Fruit fly (Drosophila melanogaster): ENCODE results near the gene tos.
A peak's percentile ranks its signal among the peaks of the same experiment; 100 is the strongest.

tos gene

DNA sequence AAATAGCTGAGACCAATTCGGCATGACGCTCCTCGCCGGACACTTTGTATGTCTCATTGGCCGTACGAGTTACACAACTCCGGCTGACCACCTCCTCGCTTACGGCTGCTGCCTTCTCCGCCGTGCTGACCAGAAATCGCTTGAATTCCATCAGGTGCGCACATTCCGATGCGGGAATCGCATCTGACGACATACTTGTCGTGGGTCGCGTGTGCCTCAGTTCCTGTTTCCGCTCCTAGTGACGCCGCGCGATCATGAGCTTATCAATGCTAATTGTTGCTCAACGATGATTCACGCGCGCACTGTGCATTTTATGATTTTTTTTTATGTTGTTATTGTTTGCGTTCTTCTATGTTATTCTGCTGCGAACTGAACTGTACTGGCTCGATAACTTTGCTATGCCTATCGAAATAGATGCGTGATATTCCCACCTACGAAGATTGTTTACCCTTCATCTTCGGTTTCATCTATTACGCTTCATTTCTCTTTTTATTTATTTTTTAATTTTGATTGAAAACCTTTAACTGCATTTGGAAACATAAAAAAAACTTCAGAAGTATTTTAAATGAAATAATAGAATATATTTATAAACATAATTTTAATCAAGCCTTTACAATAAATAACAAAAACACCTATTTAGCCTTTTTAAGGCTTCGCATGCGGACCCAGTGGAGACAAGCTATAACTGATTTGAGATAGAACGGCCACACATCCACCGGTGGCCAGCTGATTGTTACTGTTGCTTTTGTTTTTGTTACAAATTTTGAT, 21.0 kb upstream of the tos start, which contains the start of the genes CG10376 and CG10343 (continued):
- TF ChIP-seq abd-A (tag; optimal IDR thresholded peaks at IDR 0.05) (no peak), stwl (tag; optimal IDR thresholded peaks at IDR 0.05) (peak; percentile 68), Lpt (GFP tag; optimal IDR thresholded peaks at IDR 0.05) (no peak), CG14860 (GFP tag; IDR thresholded peaks at IDR 0.05; ENCODE audit: partially characterized antibody) (peak; percentile 58; the same call in 2 of the 3 replicates), dimm (GFP tag; IDR thresholded peaks at IDR 0.05) (0 out of 2 replicates have a peak, but pooled peaks have one; percentile 26), lbe (GFP tag; optimal IDR thresholded peaks at IDR 0.05) (peak; percentile 16), zfh2 (GFP tag; optimal IDR thresholded peaks at IDR 0.05) (peak; percentile 66), Adf1 (GFP tag; IDR thresholded peaks at IDR 0.05) (peak; percentile 66), CG11560 (tag; IDR thresholded peaks at IDR 0.05) (peak; percentile 82), Ets65A (GFP tag) (peak; percentile 98), CG4328 (GFP tag; optimal IDR thresholded peaks at IDR 0.05) (peak; percentile 78), croc (GFP tag; conservative IDR thresholded peaks at IDR 0.05) (peak; percentile 87), gt (GFP tag; IDR thresholded peaks at IDR 0.05) (peak; percentile 57; the same call in 1 of the 2 replicates), D19A (tag; optimal IDR thresholded peaks at IDR 0.05) (peak; percentile 99), GATAe (GFP tag; conservative IDR thresholded peaks at IDR 0.05) (peak; percentile 63), sr (GFP tag; IDR thresholded peaks at IDR 0.05) (no peak), Poxn (GFP tag; IDR thresholded peaks at IDR 0.05) (peak; percentile 48; the same call in 1 of the 2 replicates), usp (GFP tag; optimal IDR thresholded peaks at IDR 0.05) (no peak), Spps (tag; optimal IDR thresholded peaks at IDR 0.05) (peak; percentile 72), amos (GFP tag; IDR thresholded peaks at IDR 0.05; ENCODE audit: partially characterized antibody) (no peak), CG10147 (GFP tag; optimal IDR thresholded peaks at IDR 0.05) (peak; percentile 90), en (GFP tag; optimal IDR thresholded peaks at IDR 0.05) (no peak), CG11695 (GFP tag; IDR thresholded peaks at IDR 0.05) (peak; percentile 70; the same call in 1 of the 3 replicates), onecut (GFP tag; IDR thresholded peaks at IDR 0.05) (peak; percentile 52), vfl (GFP tag; optimal IDR thresholded peaks at IDR 0.05) (peak; percentile 70), E2f2 (GFP tag; IDR thresholded peaks at IDR 0.05) (peak; percentile 45; the same call in 1 of the 2 replicates), CG11247 (GFP tag; IDR thresholded peaks at IDR 0.05) (peak; percentile 79), Fer2 (tag; optimal IDR thresholded peaks at IDR 0.05) (peak; percentile 88), Rx (GFP tag; IDR thresholded peaks at IDR 0.05) (peak; percentile 59), prd (optimal IDR thresholded peaks at IDR 0.05) (no peak), prd (GFP tag; IDR thresholded peaks at IDR 0.05) (peak; percentile 93), tna (GFP tag; IDR thresholded peaks at IDR 0.05; ENCODE audit: partially characterized antibody) (peak; percentile 35), Dip3 (GFP tag; optimal IDR thresholded peaks at IDR 0.05) (peak; percentile 65), CG9437 (GFP tag; optimal IDR thresholded peaks at IDR 0.05) (peak; percentile 81), Atf6 (GFP tag; IDR thresholded peaks at IDR 0.05) (peak; percentile 80), CG17829 (tag; optimal IDR thresholded peaks at IDR 0.05) (peak; percentile 95), lov (optimal IDR thresholded peaks at IDR 0.05) (no peak), lov (GFP tag; IDR thresholded peaks at IDR 0.05) (no peak), CoRest (tag; optimal IDR thresholded peaks at IDR 0.05) (peak; percentile 97), E2f1 (GFP tag; IDR thresholded peaks at IDR 0.05) (peak; percentile 76), CG7928 (GFP tag; optimal IDR thresholded peaks at IDR 0.05) (peak; percentile 50), Gsc (GFP tag; IDR thresholded peaks at IDR 0.05) (peak; percentile 48; the same call in 1 of the 2 replicates), repo (GFP tag; optimal IDR thresholded peaks at IDR 0.05) (no peak), CG12071 (GFP tag; optimal IDR thresholded peaks at IDR 0.05) (no peak), CG15073 (GFP tag; optimal IDR thresholded peaks at IDR 0.05) (peak; percentile 53), CG33557 (GFP tag; optimal IDR thresholded peaks at IDR 0.05) (peak; percentile 90), vvl (GFP tag; IDR thresholded peaks at IDR 0.05) (peak; percentile 76), CG11696 (GFP tag; IDR thresholded peaks at IDR 0.05) (0 out of 2 replicates have a peak, but pooled peaks have one; percentile 33), dysf (GFP tag; IDR thresholded peaks at IDR 0.05) (peak; percentile 93), rib (GFP tag; IDR thresholded peaks at IDR 0.05) (peak; percentile 72; the same call in 1 of the 2 replicates)

Measured in whole organism, embryonic.